Worm (Caenorhabditis elegans) whole organism, L4 larva: ENCODE results near the gene clec-39.

Experiments
- ZK337.2 ChIP-seq: fragments of 200-800 bp; sonication (Bioruptor generic); IDR thresholded peaks from 2 replicates; pipeline ENCODE4 v1.3.6; 2022; ENCODE audit warnings: missing genetic modification reagents, missing genetic modification characterization, missing compliant biosample characterization
- cey-2 ChIP-seq: sonication (generic microtip); optimal IDR thresholded peaks from 3 replicates; lab custom pipeline; 2017; ENCODE audit warnings: missing genetic modification characterization, mild to moderate bottlenecking, missing compliant biosample characterization, antibody characterized with exemption, borderline replicate concordance; ENCODE audit not compliant: insufficient read depth
- hmg-1.1 ChIP-seq: fragments of 200-800 bp; sonication (Bioruptor generic); IDR thresholded peaks from 2 replicates; pipeline ENCODE4 v1.3.6; 2022; ENCODE audit warnings: missing genetic modification reagents, missing genetic modification characterization, missing compliant biosample characterization
- nhr-11 ChIP-seq: fragments of 150-350 bp; optimal IDR thresholded peaks from 2 replicates; lab custom pipeline; 2014; ENCODE audit warnings: missing biosample characterization, missing genetic modification characterization
- nhr-28 ChIP-seq: fragments of 150-350 bp; optimal IDR thresholded peaks from 2 replicates; lab custom pipeline; 2014; ENCODE audit warnings: missing biosample characterization, missing genetic modification characterization
- skn-1 ChIP-seq: fragments of 150-350 bp; optimal IDR thresholded peaks from 2 replicates; lab custom pipeline; 2014; ENCODE audit warnings: missing biosample characterization, missing genetic modification characterization
- unc-62 ChIP-seq, 3 experiments: fragments of 150-350 bp in 1 of 3; sonication (generic microtip); optimal IDR thresholded peaks in 2 of 3; peaks in 1 of 3; 1 replicate in 1 of 3; 2 replicates in 2 of 3; lab custom pipeline; 2014 to 2017; ENCODE audit warnings: missing biosample characterization in 3 of 3, missing genetic modification characterization in 3 of 3, missing genetic modification reagents in 3 of 3, missing genotype in 1 of 3

DNA sequence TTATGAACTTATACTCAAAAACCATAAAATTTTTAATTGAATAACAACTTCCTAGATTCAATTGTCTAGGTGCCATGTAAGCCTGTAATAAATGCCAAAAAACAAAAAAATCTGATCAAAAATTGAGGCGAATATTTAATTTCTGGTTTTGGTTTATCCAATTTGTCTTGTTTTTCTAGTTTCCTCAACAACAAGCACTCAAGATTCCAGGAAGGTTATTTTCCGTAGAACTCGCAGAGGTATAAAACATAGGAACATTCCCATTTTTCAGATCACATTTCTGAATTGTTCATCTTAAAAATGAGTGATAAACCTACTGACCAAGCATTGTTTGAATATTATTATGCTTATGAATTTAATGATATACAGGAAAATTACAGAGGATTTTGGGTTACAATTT is 41.9 kb upstream of the clec-39 start, which contains the start of gene srw-41:
- TF ChIP-seq nhr-11 (tag; lab: Kevin White, UChicago) (no peak), cey-2 (no peak), ZK337.2 (no peak), skn-1 (tag; lab: Kevin White, UChicago) (no peak), unc-62 (GFP tag; optimal IDR thresholded peaks at IDR 0.05 in 1 of 2; lab: Kevin White, UChicago) (no peak), unc-62 (tag; optimal IDR thresholded peaks at IDR 0.05; lab: Kevin White, UChicago) (no peak), hmg-1.1 (GFP tag; lab: Robert Waterston, UW) (no peak), nhr-28 (tag; lab: Kevin White, UChicago) (no peak)
